Worm (Caenorhabditis elegans) whole organism, late embryonic: ENCODE measurements around the gene F46G11.4.

Experiments
- F13H6.1 ChIP-seq: sonication (generic microtip); optimal IDR thresholded peaks from 2 replicates; lab custom pipeline; 2016; ENCODE audit warnings: missing genetic modification characterization, missing compliant biosample characterization
- K02D7.2 ChIP-seq: sonication (generic microtip); optimal IDR thresholded peaks from 2 replicates; lab custom pipeline; 2017; ENCODE audit warnings: mild to moderate bottlenecking, missing genetic modification characterization, missing compliant biosample characterization
- T23F11.4 ChIP-seq: fragments of 200-800 bp; sonication (Bioruptor generic); optimal IDR thresholded peaks from 2 replicates; lab custom pipeline; 2018; ENCODE audit warnings: mild to moderate bottlenecking, missing genetic modification characterization, missing compliant biosample characterization
- ceh-19 ChIP-seq: fragments of 200-800 bp; sonication (Bioruptor generic); optimal IDR thresholded peaks from 2 replicates; lab custom pipeline; 2018; ENCODE audit warnings: mild to moderate bottlenecking, missing genetic modification characterization, missing compliant biosample characterization
- ceh-22 ChIP-seq: sonication (generic microtip); optimal IDR thresholded peaks from 2 replicates; lab custom pipeline; 2017; ENCODE audit warnings: missing biosample characterization, missing genetic modification characterization
- ceh-30 ChIP-seq: fragments of 150-350 bp; optimal IDR thresholded peaks from 2 replicates; lab custom pipeline; 2014; ENCODE audit warnings: missing biosample characterization, missing genetic modification characterization
- ceh-34 ChIP-seq: sonication (generic microtip); optimal IDR thresholded peaks from 2 replicates; lab custom pipeline; 2016; ENCODE audit warnings: mild to moderate bottlenecking, missing genetic modification characterization, missing compliant biosample characterization
- ceh-45 ChIP-seq: fragments of 200-800 bp; sonication (Bioruptor generic); IDR thresholded peaks from 2 replicates; pipeline ENCODE4 v1.3.6; 2022; ENCODE audit warnings: missing genetic modification reagents, missing genetic modification characterization, missing compliant biosample characterization
- ceh-9 ChIP-seq: sonication (generic microtip); optimal IDR thresholded peaks from 2 replicates; lab custom pipeline; 2016; ENCODE audit warnings: mild to moderate bottlenecking, missing genetic modification characterization, inconsistent platforms, missing compliant biosample characterization
- elt-2 ChIP-seq: sonication (generic microtip); optimal IDR thresholded peaks from 2 replicates; lab custom pipeline; 2016; ENCODE audit warnings: missing genetic modification reagents, missing genetic modification characterization, missing compliant biosample characterization
- ets-4 ChIP-seq: sonication (generic microtip); optimal IDR thresholded peaks from 2 replicates; lab custom pipeline; 2016; ENCODE audit warnings: missing genetic modification characterization, missing compliant biosample characterization
- eyg-1 ChIP-seq: sonication (generic microtip); optimal IDR thresholded peaks from 2 replicates; lab custom pipeline; 2016; ENCODE audit warnings: missing genotype, missing genetic modification characterization, missing compliant biosample characterization
- fax-1 ChIP-seq: sonication (generic microtip); optimal IDR thresholded peaks from 2 replicates; lab custom pipeline; 2016; ENCODE audit warnings: missing genotype, missing genetic modification characterization, missing compliant biosample characterization
- fkh-10 ChIP-seq: fragments of 150-350 bp; optimal IDR thresholded peaks from 2 replicates; lab custom pipeline; 2014; ENCODE audit warnings: missing biosample characterization, missing genetic modification reagents, missing genetic modification characterization
- fkh-6 ChIP-seq: sonication (generic microtip); optimal IDR thresholded peaks from 2 replicates; lab custom pipeline; 2016; ENCODE audit warnings: missing genetic modification characterization, missing compliant biosample characterization
- gmeb-2 ChIP-seq: sonication (generic microtip); optimal IDR thresholded peaks from 2 replicates; lab custom pipeline; 2016; ENCODE audit warnings: missing genetic modification characterization, inconsistent platforms, missing compliant biosample characterization
- hlh-15 ChIP-seq: sonication (generic microtip); optimal IDR thresholded peaks from 2 replicates; lab custom pipeline; 2016; ENCODE audit warnings: missing genetic modification characterization, missing compliant biosample characterization
- hlh-6 ChIP-seq: sonication (generic microtip); optimal IDR thresholded peaks from 2 replicates; lab custom pipeline; 2016; ENCODE audit warnings: missing genotype, missing genetic modification characterization, missing compliant biosample characterization
- lim-6 ChIP-seq: sonication (generic microtip); optimal IDR thresholded peaks from 2 replicates; lab custom pipeline; 2016; ENCODE audit warnings: missing genetic modification characterization, missing compliant biosample characterization
- nfya-1 ChIP-seq: sonication (generic microtip); optimal IDR thresholded peaks from 2 replicates; lab custom pipeline; 2017; ENCODE audit warnings: missing genetic modification characterization, mild to moderate bottlenecking, missing compliant biosample characterization, antibody characterized with exemption, moderate library complexity
- nhr-11 ChIP-seq: fragments of 150-350 bp; optimal IDR thresholded peaks from 2 replicates; lab custom pipeline; 2014; ENCODE audit warnings: missing biosample characterization, missing genetic modification characterization
- nhr-232 ChIP-seq: sonication (generic microtip); optimal IDR thresholded peaks from 2 replicates; lab custom pipeline; 2016; ENCODE audit warnings: missing genetic modification characterization, missing compliant biosample characterization
- npax-4 ChIP-seq: sonication (generic microtip); optimal IDR thresholded peaks from 2 replicates; lab custom pipeline; 2016; ENCODE audit warnings: missing genetic modification characterization, missing compliant biosample characterization
- odd-2 ChIP-seq: sonication (generic microtip); optimal IDR thresholded peaks from 2 replicates; lab custom pipeline; 2017; ENCODE audit warnings: antibody characterized with exemption, mild to moderate bottlenecking, missing genetic modification characterization, missing compliant biosample characterization
- pag-3 ChIP-seq: sonication (generic microtip); optimal IDR thresholded peaks from 2 replicates; lab custom pipeline; 2016; ENCODE audit warnings: missing compliant biosample characterization, missing genetic modification characterization, borderline replicate concordance
- pat-9 ChIP-seq: fragments of 200-800 bp; sonication (Bioruptor generic); optimal IDR thresholded peaks from 2 replicates; lab custom pipeline; 2018; ENCODE audit warnings: mild to moderate bottlenecking, missing genetic modification characterization, moderate library complexity, missing compliant biosample characterization
- pha-2 ChIP-seq: sonication (generic microtip); optimal IDR thresholded peaks from 2 replicates; lab custom pipeline; 2017; ENCODE audit warnings: mild to moderate bottlenecking, missing genetic modification characterization, missing compliant biosample characterization
- pqm-1 ChIP-seq: sonication (generic microtip); optimal IDR thresholded peaks from 2 replicates; lab custom pipeline; 2016; ENCODE audit warnings: missing genetic modification characterization, missing compliant biosample characterization
- pros-1 ChIP-seq: fragments of 150-350 bp; optimal IDR thresholded peaks from 2 replicates; lab custom pipeline; 2014; ENCODE audit warnings: missing biosample characterization, missing genetic modification reagents, missing genetic modification characterization
- ref-2 ChIP-seq: sonication (generic microtip); optimal IDR thresholded peaks from 2 replicates; lab custom pipeline; 2016; ENCODE audit warnings: missing genetic modification characterization, missing compliant biosample characterization
- rnt-1 ChIP-seq: sonication (generic microtip); optimal IDR thresholded peaks from 2 replicates; lab custom pipeline; 2016; ENCODE audit warnings: missing genetic modification characterization, missing compliant biosample characterization
- sox-4 ChIP-seq: sonication (generic microtip); optimal IDR thresholded peaks from 2 replicates; lab custom pipeline; 2017; ENCODE audit warnings: mild to moderate bottlenecking, missing genetic modification characterization, inconsistent platforms, missing compliant biosample characterization
- syd-9 ChIP-seq: sonication (generic microtip); optimal IDR thresholded peaks from 2 replicates; lab custom pipeline; 2016; ENCODE audit warnings: mild to moderate bottlenecking, missing genetic modification characterization, moderate library complexity, missing compliant biosample characterization
- tbx-2 ChIP-seq: sonication (generic microtip); optimal IDR thresholded peaks from 2 replicates; lab custom pipeline; 2016; ENCODE audit warnings: missing genetic modification characterization, missing compliant biosample characterization
- tbx-7 ChIP-seq: sonication (generic microtip); optimal IDR thresholded peaks from 2 replicates; lab custom pipeline; 2016; ENCODE audit warnings: missing genotype, missing genetic modification characterization, missing compliant biosample characterization
- unc-42 ChIP-seq: sonication (generic microtip); optimal IDR thresholded peaks from 2 replicates; lab custom pipeline; 2016; ENCODE audit warnings: missing genotype, missing genetic modification characterization, missing compliant biosample characterization
- unc-55 ChIP-seq: sonication (generic microtip); optimal IDR thresholded peaks from 2 replicates; lab custom pipeline; 2017; ENCODE audit warnings: missing biosample characterization, missing genetic modification reagents, missing genetic modification characterization
- unc-86 ChIP-seq: sonication (generic microtip); optimal IDR thresholded peaks from 2 replicates; lab custom pipeline; 2016; ENCODE audit warnings: missing genetic modification characterization, missing compliant biosample characterization
- ztf-16 ChIP-seq: sonication (generic microtip); optimal IDR thresholded peaks from 2 replicates; lab custom pipeline; 2017; ENCODE audit warnings: missing genetic modification characterization, missing compliant biosample characterization

F46G11.4 gene

ce11 chrX:5811997-5812562 is 13.5 kb upstream of the F46G11.4 start (continued):
- no peak for TF ChIP-seq sox-4
- TF ChIP-seq unc-42 (tag; lab: Kevin White, UChicago): peak; percentile 70
- TF ChIP-seq rnt-1 (tag; lab: Kevin White, UChicago): peak; percentile 99
- TF ChIP-seq pha-2: peak; percentile 89
- TF ChIP-seq pqm-1: peak; percentile 10
- TF ChIP-seq ceh-45 (GFP tag; lab: Robert Waterston, UW): no peak
- peak; percentile 100 for TF ChIP-seq F13H6.1 (tag; lab: Kevin White, UChicago)
- TF ChIP-seq ceh-34: peak; percentile 99
- TF ChIP-seq hlh-6: peak; percentile 83
- no peak for TF ChIP-seq hlh-15 (tag; lab: Kevin White, UChicago)
- TF ChIP-seq ceh-9 (tag; lab: Kevin White, UChicago): no peak
- no peak for TF ChIP-seq lim-6
- peak; percentile 62 for TF ChIP-seq pat-9 (tag; lab: Kevin White, UChicago)
- TF ChIP-seq ceh-22: peak; percentile 76
- peak; percentile 31 for TF ChIP-seq pag-3 (tag; lab: Kevin White, UChicago)
- peak; percentile 77 for TF ChIP-seq eyg-1 (tag; lab: Kevin White, UChicago)
- peak; percentile 78 for TF ChIP-seq elt-2 (tag; lab: Kevin White, UChicago)
- TF ChIP-seq unc-55 (GFP tag; lab: Kevin White, UChicago): peak; percentile 91
- TF ChIP-seq T23F11.4 (GFP tag; lab: Kevin White, UChicago): peak; percentile 73
- TF ChIP-seq K02D7.2 (tag; lab: Kevin White, UChicago): peak; percentile 30
- peak; percentile 75 for TF ChIP-seq unc-86

- TF ChIP-seq pha-2 (no peak), K02D7.2 (tag; lab: Kevin White, UChicago) (no peak), elt-2 (tag; lab: Kevin White, UChicago) (no peak), nhr-11 (tag; lab: Kevin White, UChicago) (no peak), gmeb-2 (tag; lab: Kevin White, UChicago) (no peak), ceh-34 (no peak), tbx-2 (tag; lab: Kevin White, UChicago) (no peak), pag-3 (tag; lab: Kevin White, UChicago) (no peak), ceh-9 (tag; lab: Kevin White, UChicago) (no peak), pros-1 (no peak), ets-4 (tag; lab: Kevin White, UChicago) (no peak), tbx-7 (tag; lab: Kevin White, UChicago) (no peak), npax-4 (no peak), fkh-6 (tag; lab: Kevin White, UChicago) (no peak), ref-2 (no peak), eyg-1 (tag; lab: Kevin White, UChicago) (no peak)
Measured at ce11 chrX:5810677-5811076, 12.1 kb upstream of the F46G11.4 start.

ce11 chrX:5805872-5806472 is 7.4 kb upstream of the F46G11.4 start, which contains the start of gene F13D11.3:
F13D11.3 (minus strand) TSS chrX:5805922.
- no peak for TF ChIP-seq fkh-10
- TF ChIP-seq ceh-30 (tag; lab: Kevin White, UChicago): no peak
- TF ChIP-seq ceh-19 (GFP tag; lab: Kevin White, UChicago): no peak
- no peak for TF ChIP-seq lim-6
- TF ChIP-seq hlh-15 (tag; lab: Kevin White, UChicago): no peak
- TF ChIP-seq ztf-16 (tag; lab: Kevin White, UChicago): no peak

ce11 chrX:5803492-5803891 is 4.9 kb upstream of the F46G11.4 start:
- TF ChIP-seq pag-3 (tag; lab: Kevin White, UChicago) (no peak), ceh-30 (tag; lab: Kevin White, UChicago) (no peak), ceh-9 (tag; lab: Kevin White, UChicago) (no peak), fax-1 (tag; lab: Kevin White, UChicago) (no peak), ref-2 (no peak), npax-4 (no peak), F13H6.1 (tag; lab: Kevin White, UChicago) (no peak), nfya-1 (no peak), unc-42 (tag; lab: Kevin White, UChicago) (no peak), tbx-7 (tag; lab: Kevin White, UChicago) (no peak), unc-86 (no peak), unc-55 (GFP tag; lab: Kevin White, UChicago) (no peak), hlh-6 (no peak), nhr-232 (no peak), odd-2 (tag; lab: Kevin White, UChicago) (no peak), hlh-15 (tag; lab: Kevin White, UChicago) (no peak), syd-9 (no peak), gmeb-2 (tag; lab: Kevin White, UChicago) (no peak)
